Fruit fly (Drosophila melanogaster) whole organism, embryonic: ENCODE data around the gene Acat1.
A peak's percentile ranks its signal among the peaks of the same experiment; 100 is the strongest.

ENCODE experiments used
- Atf-2 ChIP-seq: fragments of 200-800 bp; sonication (Bioruptor generic); optimal IDR thresholded peaks from 2 replicates; lab custom pipeline; 2016; ENCODE audit warnings: missing biosample characterization, missing genetic modification characterization
- CG10462 ChIP-seq: fragments of 200-800 bp; sonication (Bioruptor generic); optimal IDR thresholded peaks from 2 replicates; lab custom pipeline; 2016; ENCODE audit warnings: missing biosample characterization, missing genetic modification characterization
- CG10565 ChIP-seq: fragments of 200-800 bp; sonication (Bioruptor generic); optimal IDR thresholded peaks from 3 replicates; lab custom pipeline; 2016; ENCODE audit warnings: missing biosample characterization, mild to moderate bottlenecking, missing genetic modification characterization
- CG12071 ChIP-seq: fragments of 200-800 bp; sonication (Bioruptor generic); optimal IDR thresholded peaks from 3 replicates; lab custom pipeline; 2018; ENCODE audit warnings: missing biosample characterization, mild to moderate bottlenecking, missing genetic modification characterization
- CG12236 ChIP-seq: fragments of 200-800 bp; sonication (Bioruptor generic); optimal IDR thresholded peaks from 2 replicates; lab custom pipeline; 2016; ENCODE audit warnings: missing biosample characterization, missing genetic modification characterization
- CG12769 ChIP-seq: fragments of 200-800 bp; sonication (Bioruptor generic); optimal IDR thresholded peaks from 2 replicates; lab custom pipeline; 2019; ENCODE audit warnings: missing biosample characterization, mild to moderate bottlenecking, missing genetic modification characterization, moderate library complexity
- CG13287 ChIP-seq: fragments of 200-800 bp; sonication (Bioruptor generic); IDR thresholded peaks from 2 replicates; pipeline ENCODE4 v1.3.6; 2022; ENCODE audit warnings: missing biosample characterization, missing genetic modification characterization; ENCODE audit not compliant: partially characterized antibody
- CG14667 ChIP-seq: fragments of 200-800 bp; sonication (Bioruptor generic); IDR thresholded peaks from 2 replicates; pipeline ENCODE4 v1.3.6; 2022; ENCODE audit warnings: missing biosample characterization, missing genetic modification characterization
- CG14965 ChIP-seq: fragments of 200-800 bp; sonication (Bioruptor generic); optimal IDR thresholded peaks from 2 replicates; lab custom pipeline; 2016; ENCODE audit warnings: missing biosample characterization, missing genetic modification characterization, borderline replicate concordance
- CG15479 ChIP-seq: fragments of 200-800 bp; sonication (Bioruptor generic); optimal IDR thresholded peaks from 3 replicates; lab custom pipeline; 2019; ENCODE audit warnings: missing biosample characterization, mild to moderate bottlenecking, missing genetic modification characterization, moderate library complexity
- CG18011 ChIP-seq: fragments of 200-800 bp; sonication (Bioruptor generic); optimal IDR thresholded peaks from 2 replicates; lab custom pipeline; 2017; ENCODE audit warnings: missing biosample characterization, missing genetic modification characterization, mild to moderate bottlenecking, moderate library complexity, missing genotype
- CG1832 ChIP-seq: fragments of 200-800 bp; sonication (Bioruptor generic); optimal IDR thresholded peaks from 2 replicates; lab custom pipeline; 2017; ENCODE audit warnings: missing biosample characterization, mild to moderate bottlenecking, missing genetic modification characterization, inconsistent platforms
- CG18599 ChIP-seq: fragments of 200-800 bp; sonication (Bioruptor generic); optimal IDR thresholded peaks from 3 replicates; lab custom pipeline; 2017; ENCODE audit warnings: missing biosample characterization, missing genetic modification characterization, mild to moderate bottlenecking, moderate library complexity, missing genetic modification reagents
- CG2712 ChIP-seq: fragments of 200-800 bp; optimal IDR thresholded peaks from 3 replicates; lab custom pipeline; 2019; ENCODE audit warnings: missing biosample characterization, mild to moderate bottlenecking, missing genetic modification characterization, moderate library complexity
- CG32767 ChIP-seq: fragments of 200-800 bp; sonication (Bioruptor generic); IDR thresholded peaks from 2 replicates; pipeline ENCODE4 v1.3.6; 2022; ENCODE audit warnings: missing biosample characterization, missing genetic modification characterization
- CG34422 ChIP-seq: fragments of 200-800 bp; sonication (Bioruptor generic); IDR thresholded peaks from 3 replicates; pipeline ENCODE4 v1.3.6; 2022; ENCODE audit warnings: missing biosample characterization, missing genetic modification characterization
- CG43689 ChIP-seq: fragments of 200-800 bp; sonication (Bioruptor generic); IDR thresholded peaks from 2 replicates; pipeline ENCODE4 v1.3.6; 2022; ENCODE audit warnings: missing biosample characterization, missing genetic modification characterization
- CG5953 ChIP-seq: fragments of 200-800 bp; sonication (Bioruptor generic); IDR thresholded peaks from 2 replicates; pipeline ENCODE4 v1.3.6; 2022; ENCODE audit warnings: missing biosample characterization, missing genetic modification characterization
- CG6654 ChIP-seq: fragments of 200-800 bp; sonication (Bioruptor generic); optimal IDR thresholded peaks from 2 replicates; lab custom pipeline; 2017; ENCODE audit warnings: missing biosample characterization, mild to moderate bottlenecking, missing genetic modification characterization
- CG6854 ChIP-seq: fragments of 200-800 bp; sonication (Bioruptor generic); optimal IDR thresholded peaks from 3 replicates; lab custom pipeline; 2017; ENCODE audit warnings: missing biosample characterization, mild to moderate bottlenecking, missing genetic modification characterization
- CG7556 ChIP-seq: fragments of 200-800 bp; sonication (Bioruptor generic); optimal IDR thresholded peaks from 2 replicates; lab custom pipeline; 2017; ENCODE audit warnings: missing biosample characterization, mild to moderate bottlenecking, missing genetic modification characterization
- CG9727 ChIP-seq: fragments of 200-800 bp; sonication (Bioruptor generic); optimal IDR thresholded peaks from 3 replicates; lab custom pipeline; 2017; ENCODE audit warnings: missing biosample characterization, mild to moderate bottlenecking, missing genetic modification characterization
- Doc3 ChIP-seq: fragments of 200-800 bp; sonication (Bioruptor generic); IDR thresholded peaks from 3 replicates; pipeline ENCODE4 v1.3.6; 2022; ENCODE audit warnings: missing biosample characterization, missing genetic modification characterization; ENCODE audit not compliant: partially characterized antibody
- ERR ChIP-seq: fragments of 200-800 bp; sonication (Bioruptor generic); optimal IDR thresholded peaks from 2 replicates; lab custom pipeline; 2016; ENCODE audit warnings: missing biosample characterization, missing genetic modification characterization
- Eip74EF ChIP-seq, 2 experiments: fragments of 200-800 bp in 1 of 2; fragments of >200 bp in 1 of 2; sonication (Bioruptor generic) in 1 of 2; optimal IDR thresholded peaks; 2 replicates each; lab custom pipeline; 2017 to 2019; ENCODE audit warnings: missing biosample characterization in 2 of 2, missing genetic modification characterization in 2 of 2, mild to moderate bottlenecking in 1 of 2, moderate library complexity in 1 of 2
- Ets65A ChIP-seq: fragments of 200-800 bp; sonication (Bioruptor generic); peaks from one replicate; lab custom pipeline; 2016; ENCODE audit warnings: missing biosample characterization, missing genetic modification characterization
- Hr39 ChIP-seq: fragments of >200 bp; optimal IDR thresholded peaks from 2 replicates; lab custom pipeline; 2017
- Hr51 ChIP-seq, 2 experiments: fragments of 200-800 bp; sonication (Bioruptor generic); optimal IDR thresholded peaks; 2 replicates in 1 of 2; 3 replicates in 1 of 2; lab custom pipeline; 2016 to 2018; ENCODE audit warnings: missing biosample characterization in 2 of 2, missing genetic modification characterization in 2 of 2, mild to moderate bottlenecking in 1 of 2, moderate library complexity in 1 of 2
- Hr78 ChIP-seq, 2 experiments: fragments of 200-800 bp in 1 of 2; fragments of >200 bp in 1 of 2; sonication (Bioruptor generic) in 1 of 2; optimal IDR thresholded peaks; 2 replicates each; lab custom pipeline; 2017 to 2019; ENCODE audit warnings: missing biosample characterization in 2 of 2, missing genetic modification characterization in 2 of 2, mild to moderate bottlenecking in 1 of 2, moderate library complexity in 1 of 2
- MBD-R2 ChIP-seq: fragments of 200-800 bp; sonication (Bioruptor generic); IDR thresholded peaks from 2 replicates; pipeline ENCODE4 v1.3.6; 2022; ENCODE audit warnings: missing biosample characterization, missing genetic modification characterization
- Ptx1 ChIP-seq: fragments of 200-800 bp; sonication (Bioruptor generic); IDR thresholded peaks from 2 replicates; pipeline ENCODE4 v1.3.6; 2022; ENCODE audit warnings: missing biosample characterization, missing genetic modification characterization
- Spps ChIP-seq: fragments of 200-800 bp; sonication (Bioruptor generic); optimal IDR thresholded peaks from 2 replicates; lab custom pipeline; 2018; ENCODE audit warnings: missing biosample characterization, mild to moderate bottlenecking, missing genetic modification characterization
- YL-1 ChIP-seq: fragments of 200-800 bp; sonication (Bioruptor generic); optimal IDR thresholded peaks from 3 replicates; lab custom pipeline; 2017; ENCODE audit warnings: missing biosample characterization, mild to moderate bottlenecking, missing genetic modification characterization
- bab2 ChIP-seq: fragments of 200-800 bp; sonication (Bioruptor generic); optimal IDR thresholded peaks from 2 replicates; lab custom pipeline; 2016; ENCODE audit warnings: missing biosample characterization, missing genetic modification characterization
- crol ChIP-seq: fragments of 200-800 bp; sonication (Bioruptor generic); IDR thresholded peaks from 2 replicates; pipeline ENCODE4 v1.3.6; 2022; ENCODE audit warnings: missing biosample characterization, missing genetic modification characterization
- dimm ChIP-seq: fragments of 200-800 bp; sonication (Bioruptor generic); IDR thresholded peaks from 2 replicates; pipeline ENCODE4 v1.3.6; 2022; ENCODE audit warnings: missing biosample characterization, missing genetic modification characterization
- dpn ChIP-seq, 2 experiments: fragments of 200-800 bp; sonication (Bioruptor generic); optimal IDR thresholded peaks; 3 replicates each; lab custom pipeline; 2016; ENCODE audit warnings: missing biosample characterization in 2 of 2, missing genetic modification characterization in 2 of 2
- emc ChIP-seq: fragments of 200-800 bp; sonication (Bioruptor generic); optimal IDR thresholded peaks from 2 replicates; lab custom pipeline; 2016; ENCODE audit warnings: missing biosample characterization, missing genetic modification characterization
- ind ChIP-seq: fragments of 200-800 bp; sonication (Bioruptor generic); optimal IDR thresholded peaks from 3 replicates; lab custom pipeline; 2016; ENCODE audit warnings: missing biosample characterization, missing genetic modification characterization
- kni ChIP-seq: fragments of 200-800 bp; sonication (Bioruptor generic); optimal IDR thresholded peaks from 3 replicates; lab custom pipeline; 2017; ENCODE audit warnings: mild to moderate bottlenecking, missing biosample characterization, missing genetic modification reagents, missing genetic modification characterization
- lbe ChIP-seq: fragments of 200-800 bp; sonication (Bioruptor generic); optimal IDR thresholded peaks from 2 replicates; lab custom pipeline; 2016; ENCODE audit warnings: missing biosample characterization, mild to moderate bottlenecking, missing genetic modification characterization
- peb ChIP-seq: fragments of 200-800 bp; sonication (Bioruptor generic); IDR thresholded peaks from 2 replicates; pipeline ENCODE4 v1.3.6; 2022; ENCODE audit warnings: missing biosample characterization, missing genetic modification characterization
- pita ChIP-seq: fragments of 200-800 bp; sonication (Bioruptor generic); optimal IDR thresholded peaks from 2 replicates; lab custom pipeline; 2017; ENCODE audit warnings: missing biosample characterization, mild to moderate bottlenecking, missing genetic modification characterization
- pnt ChIP-seq: fragments of 200-800 bp; sonication (Bioruptor generic); optimal IDR thresholded peaks from 3 replicates; lab custom pipeline; 2016; ENCODE audit warnings: missing biosample characterization, missing genetic modification characterization
- pros ChIP-seq: fragments of 200-800 bp; sonication (Bioruptor generic); optimal IDR thresholded peaks from 3 replicates; lab custom pipeline; 2019; ENCODE audit warnings: missing biosample characterization, mild to moderate bottlenecking, missing genetic modification characterization, moderate library complexity
- pzg ChIP-seq: fragments of 200-800 bp; sonication (Bioruptor generic); optimal IDR thresholded peaks from 3 replicates; lab custom pipeline; 2018; ENCODE audit warnings: missing biosample characterization, mild to moderate bottlenecking, missing genetic modification characterization, moderate library complexity
- sens ChIP-seq: fragments of 200-800 bp; sonication (Bioruptor generic); peaks from one replicate; lab custom pipeline; 2016; ENCODE audit warnings: missing biosample characterization, missing genetic modification characterization
- sisA ChIP-seq: fragments of 200-800 bp; sonication (Bioruptor generic); IDR thresholded peaks from 2 replicates; pipeline ENCODE4 v1.3.6; 2022; ENCODE audit warnings: missing biosample characterization, missing genetic modification characterization
- sqz ChIP-seq: fragments of 200-800 bp; sonication (Bioruptor generic); optimal IDR thresholded peaks from 3 replicates; lab custom pipeline; 2018; ENCODE audit warnings: missing biosample characterization, mild to moderate bottlenecking, missing genetic modification characterization
- toy ChIP-seq: fragments of 200-800 bp; sonication (Bioruptor generic); IDR thresholded peaks from 2 replicates; pipeline ENCODE4 v1.3.6; 2022; ENCODE audit warnings: missing biosample characterization, missing genetic modification characterization

Acat1 gene

dm6 chrX:7920081-7920688 is 31.6 kb upstream of the Acat1 start, which contains the start of the genes hdm and Ykt6 (continued):
- TF ChIP-seq dpn (GFP tag; optimal IDR thresholded peaks at IDR 0.05; lab: Kevin White, UChicago): peak; percentile 86 to 87
- TF ChIP-seq CG10565: no peak
- no peak for TF ChIP-seq CG6854 (GFP tag; lab: Kevin White, UChicago)
- no peak for TF ChIP-seq ind (GFP tag; lab: Kevin White, UChicago)
- TF ChIP-seq CG32767 (GFP tag; lab: Robert Waterston, UW): peak; percentile 74
- TF ChIP-seq lbe (GFP tag; lab: Kevin White, UChicago): peak; percentile 64
- TF ChIP-seq toy (GFP tag; lab: Robert Waterston, UW): no peak
- peak; percentile 39 for TF ChIP-seq CG14965 (GFP tag; lab: Kevin White, UChicago)
- no peak for TF ChIP-seq Hr78 (GFP tag; optimal IDR thresholded peaks at IDR 0.05; lab: Kevin White, UChicago)
- peak; percentile 98 for TF ChIP-seq Ets65A (GFP tag; lab: Kevin White, UChicago)
- no peak for TF ChIP-seq CG43689 (GFP tag; lab: Robert Waterston, UW)
- TF ChIP-seq pita: no peak
- TF ChIP-seq dimm (GFP tag; lab: Robert Waterston, UW): no peak
- TF ChIP-seq Atf-2 (GFP tag; lab: Kevin White, UChicago): peak; percentile 62
- peak; percentile 74 for TF ChIP-seq ERR (GFP tag; lab: Kevin White, UChicago)
- peak; percentile 52 for TF ChIP-seq CG7556
- TF ChIP-seq Hr39 (lab: Kevin White, UChicago): no peak
- peak in 1 of 2 experiments; percentile 72 for TF ChIP-seq Hr51 (GFP tag; optimal IDR thresholded peaks at IDR 0.05; lab: Kevin White, UChicago)
- TF ChIP-seq CG12769: no peak
- peak; percentile 63 for TF ChIP-seq CG9727 (GFP tag; lab: Kevin White, UChicago)
- TF ChIP-seq pros (GFP tag; lab: Kevin White, UChicago): no peak
- peak; percentile 50 for TF ChIP-seq emc (GFP tag; lab: Kevin White, UChicago)
- peak; percentile 70 for TF ChIP-seq Spps (tag; lab: Kevin White, UChicago)
- peak; percentile 73 for TF ChIP-seq CG18599 (GFP tag; lab: Kevin White, UChicago)
- TF ChIP-seq CG1832 (GFP tag; lab: Kevin White, UChicago): no peak
- TF ChIP-seq CG10462 (GFP tag; lab: Kevin White, UChicago): peak; percentile 68
- TF ChIP-seq peb (GFP tag; lab: Robert Waterston, UW): peak; percentile 73
- TF ChIP-seq CG15479 (GFP tag; lab: Kevin White, UChicago): no peak
- TF ChIP-seq CG18011 (GFP tag; lab: Kevin White, UChicago): peak; percentile 61
- no peak for TF ChIP-seq Eip74EF (GFP tag; optimal IDR thresholded peaks at IDR 0.05; lab: Kevin White, UChicago)
- peak; percentile 86 for TF ChIP-seq CG34422 (GFP tag; lab: Robert Waterston, UW)
- peak; percentile 83 for TF ChIP-seq CG2712 (tag; lab: Kevin White, UChicago)
- peak; percentile 76 for TF ChIP-seq pnt
- peak; percentile 98 for TF ChIP-seq CG13287
- TF ChIP-seq CG5953 (GFP tag; lab: Robert Waterston, UW): peak; percentile 62
- TF ChIP-seq CG12071: no peak
- peak; percentile 85 for TF ChIP-seq bab2
- TF ChIP-seq YL-1 (GFP tag; lab: Kevin White, UChicago): peak; percentile 57
- TF ChIP-seq sqz (GFP tag; lab: Kevin White, UChicago): no peak
- TF ChIP-seq crol (GFP tag; lab: Robert Waterston, UW): peak; percentile 57; the same call in 1 of the 2 replicates
- peak; percentile 71 for TF ChIP-seq CG14667 (GFP tag; lab: Robert Waterston, UW)
- TF ChIP-seq MBD-R2 (GFP tag; lab: Robert Waterston, UW): peak; percentile 88
- TF ChIP-seq kni (GFP tag; lab: Kevin White, UChicago): no peak
- TF ChIP-seq Doc3 (GFP tag; lab: Robert Waterston, UW): peak; percentile 98
- peak; percentile 34 for TF ChIP-seq CG12236 (GFP tag; lab: Kevin White, UChicago)
- peak; percentile 71 for TF ChIP-seq sisA (GFP tag; lab: Robert Waterston, UW)
- peak; percentile 97 for TF ChIP-seq sens
- peak; percentile 82 for TF ChIP-seq pzg
- TF ChIP-seq CG6654 (GFP tag; lab: Kevin White, UChicago): no peak
- TF ChIP-seq Ptx1: peak; percentile 87
